Worm (Caenorhabditis elegans) whole organism, mixed stage, embryonic: ENCODE measurements around the gene ndx-9.

Experiments used
- nhr-237 ChIP-seq: fragments of 150-350 bp; optimal IDR thresholded peaks from 2 replicates; lab custom pipeline; 2014; ENCODE audit warnings: missing biosample characterization, missing genetic modification characterization
- pha-4 ChIP-seq: fragments of 150-350 bp; optimal IDR thresholded peaks from 2 replicates; lab custom pipeline; 2018; ENCODE audit warnings: missing biosample characterization, missing genetic modification reagents, missing genetic modification characterization
- unc-62 ChIP-seq: fragments of 150-350 bp; optimal IDR thresholded peaks from 2 replicates; lab custom pipeline; 2014; ENCODE audit warnings: missing biosample characterization, missing genetic modification reagents, missing genetic modification characterization

DNA sequence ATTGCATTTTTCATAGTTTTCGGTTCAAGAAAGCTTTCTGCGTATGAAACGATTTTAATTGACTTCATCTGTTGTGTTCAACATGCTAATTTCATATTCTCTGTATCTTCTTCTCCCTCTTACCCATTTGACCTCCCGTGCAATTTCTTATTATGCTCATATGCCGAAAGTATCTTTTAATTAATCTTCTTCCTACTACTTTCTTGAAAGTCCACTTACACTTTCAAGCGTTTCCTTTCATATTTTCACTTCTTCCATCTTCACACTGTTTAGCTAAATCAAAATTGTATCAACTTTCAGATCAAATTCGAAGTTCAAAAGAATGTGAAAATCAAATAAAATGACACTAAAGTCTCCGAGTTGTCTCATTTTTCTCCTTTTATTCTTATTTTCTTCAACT, 21.1 kb downstream of the ndx-9 start, which contains the start of gene F13H10.5:
- TF ChIP-seq unc-62 (GFP tag; lab: Kevin White, UChicago) (no peak), nhr-237 (tag; lab: Kevin White, UChicago) (no peak), pha-4 (tag; lab: Kevin White, UChicago) (no peak)
